Worm (Caenorhabditis elegans) whole organism, L2 larva: ENCODE results near the gene pitr-4.

Experiments
- C34F6.9 ChIP-seq: fragments of 150-350 bp; optimal IDR thresholded peaks from 2 replicates; lab custom pipeline; 2014; ENCODE audit warnings: missing biosample characterization, missing genetic modification characterization
- F13H6.1 ChIP-seq: sonication (generic microtip); optimal IDR thresholded peaks from 2 replicates; lab custom pipeline; 2016; ENCODE audit warnings: missing genetic modification characterization, missing compliant biosample characterization
- R02D3.7 ChIP-seq: fragments of 150-350 bp; optimal IDR thresholded peaks from 2 replicates; lab custom pipeline; 2014; ENCODE audit warnings: missing biosample characterization, missing genetic modification characterization
- alr-1 ChIP-seq: fragments of 150-350 bp; optimal IDR thresholded peaks from 2 replicates; lab custom pipeline; 2014; ENCODE audit warnings: missing biosample characterization, missing genetic modification characterization
- aly-2 ChIP-seq: fragments of 150-350 bp; optimal IDR thresholded peaks from 2 replicates; lab custom pipeline; 2014; ENCODE audit warnings: missing biosample characterization, missing genetic modification characterization
- ama-1 ChIP-seq: fragments of 150-350 bp; optimal IDR thresholded peaks from 2 replicates; lab custom pipeline; 2018; ENCODE audit warnings: inconsistent platforms
- ceh-82 ChIP-seq: fragments of 150-350 bp; optimal IDR thresholded peaks from 2 replicates; lab custom pipeline; 2014; ENCODE audit warnings: missing biosample characterization, missing genetic modification characterization
- dmd-4 ChIP-seq: sonication (generic microtip); optimal IDR thresholded peaks from 2 replicates; lab custom pipeline; 2017; ENCODE audit warnings: missing biosample characterization, missing genetic modification characterization
- egl-27 ChIP-seq: sonication (generic microtip); optimal IDR thresholded peaks from 3 replicates; lab custom pipeline; 2017; ENCODE audit warnings: missing biosample characterization, missing genetic modification reagents, missing genetic modification characterization
- fos-1 ChIP-seq: fragments of 150-350 bp; optimal IDR thresholded peaks from 2 replicates; lab custom pipeline; 2014; ENCODE audit warnings: missing biosample characterization, missing genetic modification characterization
- gmeb-1 ChIP-seq: fragments of 150-350 bp; optimal IDR thresholded peaks from 2 replicates; lab custom pipeline; 2014; ENCODE audit warnings: missing biosample characterization, missing genetic modification characterization
- lin-13 ChIP-seq: fragments of 150-350 bp; optimal IDR thresholded peaks from 2 replicates; lab custom pipeline; 2014; ENCODE audit warnings: missing biosample characterization, missing genetic modification reagents, missing genetic modification characterization
- lin-39 ChIP-seq: fragments of 150-350 bp; optimal IDR thresholded peaks from 2 replicates; lab custom pipeline; 2014; ENCODE audit warnings: missing biosample characterization, missing genetic modification reagents, missing genetic modification characterization
- lsy-2 ChIP-seq, 2 experiments: fragments of 150-350 bp in 1 of 2; sonication (generic microtip) in 1 of 2; optimal IDR thresholded peaks; 2 replicates each; lab custom pipeline; 2014 to 2017; ENCODE audit warnings: missing biosample characterization in 2 of 2, missing genetic modification characterization in 2 of 2
- mab-5 ChIP-seq: fragments of 150-350 bp; optimal IDR thresholded peaks from 2 replicates; lab custom pipeline; 2014; ENCODE audit warnings: missing biosample characterization, missing genetic modification characterization
- mbf-1 ChIP-seq: sonication (generic microtip); optimal IDR thresholded peaks from 2 replicates; lab custom pipeline; 2017; ENCODE audit warnings: missing biosample characterization, missing genetic modification characterization
- nhr-10 ChIP-seq: sonication (generic microtip); optimal IDR thresholded peaks from 2 replicates; lab custom pipeline; 2017; ENCODE audit warnings: missing biosample characterization, missing genetic modification characterization
- nhr-12 ChIP-seq: fragments of 150-350 bp; optimal IDR thresholded peaks from 2 replicates; lab custom pipeline; 2014; ENCODE audit warnings: missing biosample characterization, missing genetic modification characterization
- nhr-129 ChIP-seq: fragments of 150-350 bp; optimal IDR thresholded peaks from 2 replicates; lab custom pipeline; 2014; ENCODE audit warnings: missing biosample characterization, missing genetic modification characterization
- nhr-21 ChIP-seq: fragments of 150-350 bp; optimal IDR thresholded peaks from 2 replicates; lab custom pipeline; 2014; ENCODE audit warnings: missing biosample characterization, missing genetic modification characterization
- nhr-23 ChIP-seq: fragments of 150-350 bp; optimal IDR thresholded peaks from 2 replicates; lab custom pipeline; 2014; ENCODE audit warnings: missing biosample characterization, missing genetic modification reagents, missing genetic modification characterization
- nhr-237 ChIP-seq: fragments of 150-350 bp; optimal IDR thresholded peaks from 2 replicates; lab custom pipeline; 2014; ENCODE audit warnings: missing biosample characterization, missing genetic modification characterization
- nhr-25 ChIP-seq: fragments of 150-350 bp; sonication (generic microtip); optimal IDR thresholded peaks from 3 replicates; lab custom pipeline; 2014; ENCODE audit warnings: missing biosample characterization, missing genetic modification characterization
- nhr-6 ChIP-seq: fragments of 150-350 bp; optimal IDR thresholded peaks from 2 replicates; lab custom pipeline; 2014; ENCODE audit warnings: missing biosample characterization, missing genetic modification characterization
- nhr-77 ChIP-seq: fragments of 150-350 bp; optimal IDR thresholded peaks from 2 replicates; lab custom pipeline; 2014; ENCODE audit warnings: missing biosample characterization, missing genetic modification characterization
- peb-1 ChIP-seq: fragments of 150-350 bp; optimal IDR thresholded peaks from 2 replicates; lab custom pipeline; 2014; ENCODE audit warnings: missing biosample characterization, missing genetic modification characterization
- sma-3 ChIP-seq: sonication (generic microtip); optimal IDR thresholded peaks from 2 replicates; lab custom pipeline; 2016; ENCODE audit warnings: missing genetic modification reagents, missing genetic modification characterization, missing compliant biosample characterization
- sma-9 ChIP-seq, 2 experiments: fragments of 150-350 bp in 1 of 2; sonication (generic microtip) in 1 of 2; optimal IDR thresholded peaks; 2 replicates each; lab custom pipeline; 2014 to 2016; ENCODE audit warnings: missing genetic modification characterization in 2 of 2, mild to moderate bottlenecking in 1 of 2, missing biosample characterization in 1 of 2, missing compliant biosample characterization in 1 of 2, missing genetic modification reagents in 1 of 2, moderate library complexity in 1 of 2
- snpc-4 ChIP-seq: fragments of 150-350 bp; optimal IDR thresholded peaks from 2 replicates; lab custom pipeline; 2014; ENCODE audit warnings: missing biosample characterization, missing genetic modification characterization
- unc-39 ChIP-seq: fragments of 150-350 bp; optimal IDR thresholded peaks from 2 replicates; lab custom pipeline; 2014; ENCODE audit warnings: missing biosample characterization, missing genetic modification characterization
- unc-55 ChIP-seq: fragments of 150-350 bp; sonication (generic microtip); optimal IDR thresholded peaks from 3 replicates; lab custom pipeline; 2014; ENCODE audit warnings: missing biosample characterization, missing genetic modification reagents, missing genetic modification characterization
- zag-1 ChIP-seq: fragments of 150-350 bp; optimal IDR thresholded peaks from 2 replicates; lab custom pipeline; 2014; ENCODE audit warnings: missing biosample characterization, missing genetic modification characterization
- ztf-1 ChIP-seq: fragments of 200-800 bp; sonication (Bioruptor generic); conservative IDR thresholded peaks from 2 replicates; pipeline ENCODE4 v1.3.6; 2022; ENCODE audit warnings: missing genetic modification characterization, missing compliant biosample characterization
- ztf-11 ChIP-seq: sonication (generic microtip); optimal IDR thresholded peaks from 2 replicates; lab custom pipeline; 2017; ENCODE audit warnings: missing biosample characterization, missing genetic modification characterization
- ztf-4 ChIP-seq: fragments of 150-350 bp; optimal IDR thresholded peaks from 2 replicates; lab custom pipeline; 2014; ENCODE audit warnings: missing biosample characterization, missing genetic modification characterization

Gene pitr-4

DNA sequence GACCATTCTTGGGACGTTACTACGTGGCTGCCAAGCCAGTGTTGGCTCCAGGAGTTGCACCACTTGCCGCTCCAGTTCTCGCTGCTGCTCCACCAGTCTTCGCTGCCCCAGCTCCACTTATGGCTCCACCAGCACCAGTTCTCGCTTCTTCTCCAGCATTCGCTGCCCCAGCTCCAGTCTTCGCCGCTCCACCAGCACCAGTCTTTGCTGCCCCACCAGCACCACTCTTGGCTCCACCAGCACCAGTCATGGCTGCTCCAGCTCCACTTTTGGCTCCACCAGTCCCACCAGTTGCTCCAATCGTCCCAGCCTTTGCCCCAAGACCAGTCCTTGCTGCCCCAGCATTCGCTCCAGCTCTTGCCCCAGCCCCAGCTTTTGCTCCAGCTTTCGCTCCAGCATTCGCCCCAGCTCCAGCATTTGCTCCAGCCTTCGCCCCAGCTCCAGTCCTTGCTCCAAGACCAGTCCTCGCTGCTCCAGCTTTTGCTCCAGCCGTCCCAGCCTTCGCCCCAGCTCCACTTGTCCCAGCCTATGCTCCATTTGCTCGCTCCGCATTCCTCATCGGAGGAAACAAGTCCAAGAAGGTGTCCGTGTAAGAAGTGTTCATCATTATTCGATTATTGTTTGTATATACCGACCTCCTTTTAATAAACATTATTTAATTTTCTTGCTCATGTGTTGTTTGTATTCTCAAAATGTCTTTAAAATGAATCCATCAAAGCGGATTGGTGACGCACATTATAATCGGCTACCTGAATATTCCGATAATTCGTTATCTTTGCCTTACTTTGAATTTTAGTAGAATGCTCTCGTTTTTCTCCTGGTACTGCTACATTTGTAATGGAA, 35.6 kb downstream of the pitr-4 start, which contains the start of gene T06E4.7:
T06E4.7 (plus strand) TSS at position 793 of the 843 bp plus-strand sequence.
- TF ChIP-seq lsy-2 (tag; optimal IDR thresholded peaks at IDR 0.05; lab: Kevin White, UChicago) (no peak), ztf-1 (GFP tag; lab: Robert Waterston, UW) (no peak), nhr-10 (tag; lab: Kevin White, UChicago) (no peak), fos-1 (tag; lab: Kevin White, UChicago) (no peak), C34F6.9 (no peak), nhr-25 (tag; lab: Kevin White, UChicago) (no peak), dmd-4 (tag; lab: Kevin White, UChicago) (no peak), aly-2 (no peak), peb-1 (tag; lab: Kevin White, UChicago) (no peak), zag-1 (tag; lab: Kevin White, UChicago) (no peak)

DNA sequence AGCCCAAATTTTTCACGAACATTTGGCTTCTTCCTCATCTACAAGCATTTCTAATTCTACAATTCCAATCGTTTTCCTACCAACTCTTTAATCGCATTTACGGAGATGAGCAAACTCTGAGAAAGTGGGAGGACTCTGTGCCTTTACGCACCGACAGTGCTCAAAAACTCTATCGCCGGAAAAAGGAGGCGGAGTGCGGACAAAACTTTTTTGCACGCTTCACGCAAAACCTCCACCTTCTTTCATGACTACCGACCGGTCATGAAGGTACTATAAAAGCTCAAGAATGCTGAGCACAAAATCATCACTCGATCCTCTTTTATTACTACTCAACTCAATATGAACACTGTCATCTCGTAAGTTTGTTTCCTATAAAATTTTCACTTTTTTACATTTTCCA, 36.3 kb downstream of the pitr-4 start, which contains the start of gene idpc-4:
idpc-4 (plus strand) TSS at position 301 of the 400 bp plus-strand sequence.
- TF ChIP-seq sma-3 (no peak), mbf-1 (tag; lab: Kevin White, UChicago) (no peak), snpc-4 (no peak), lin-13 (no peak), ztf-11 (tag; lab: Kevin White, UChicago) (no peak), nhr-77 (tag; lab: Kevin White, UChicago) (no peak), nhr-129 (tag; lab: Kevin White, UChicago) (no peak), unc-39 (tag; lab: Kevin White, UChicago) (no peak), nhr-21 (tag; lab: Kevin White, UChicago) (no peak), nhr-6 (tag; lab: Kevin White, UChicago) (no peak), nhr-10 (tag; lab: Kevin White, UChicago) (no peak), lsy-2 (tag; optimal IDR thresholded peaks at IDR 0.05; lab: Kevin White, UChicago) (no peak), C34F6.9 (no peak), alr-1 (no peak), aly-2 (no peak), sma-9 (GFP tag; optimal IDR thresholded peaks at IDR 0.05; lab: Kevin White, UChicago) (no peak), sma-9 (tag; optimal IDR thresholded peaks at IDR 0.05; lab: Kevin White, UChicago) (no peak), mab-5 (no peak), peb-1 (tag; lab: Kevin White, UChicago) (no peak), nhr-12 (no peak)

DNA sequence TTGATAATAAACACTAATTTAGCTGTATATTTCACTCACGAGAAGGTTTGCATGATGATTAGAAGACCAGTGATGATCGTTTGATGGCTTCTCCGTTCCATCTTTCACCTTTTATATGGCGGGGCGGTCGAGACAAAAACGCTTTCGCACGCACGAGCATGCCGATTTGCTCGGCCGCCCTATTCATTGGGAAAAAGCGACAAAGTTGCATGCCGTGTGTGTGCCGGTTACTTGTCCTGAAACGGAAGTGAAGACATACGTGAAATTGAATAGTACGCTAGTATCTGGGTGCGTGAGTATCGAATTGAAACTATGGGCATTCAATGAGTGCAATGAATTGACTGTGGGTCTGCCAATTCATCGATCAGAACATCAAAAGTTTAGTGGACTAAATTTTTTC, 38.6 kb downstream of the pitr-4 start, which contains the start of gene idpc-5:
idpc-5 (minus strand) TSS at position 101 of the 400 bp plus-strand sequence.
- no peak for TF ChIP-seq ceh-82
- TF ChIP-seq ztf-4 (tag; lab: Kevin White, UChicago): no peak
- TF ChIP-seq dmd-4 (tag; lab: Kevin White, UChicago): no peak
- TF ChIP-seq gmeb-1 (tag; lab: Kevin White, UChicago): no peak
- TF ChIP-seq R02D3.7: no peak
- no peak for TF ChIP-seq nhr-23 (tag; lab: Kevin White, UChicago)
- TF ChIP-seq nhr-237 (tag; lab: Kevin White, UChicago): no peak
- TF ChIP-seq ama-1 (lab: Kevin White, UChicago): no peak
- TF ChIP-seq unc-55 (GFP tag; lab: Kevin White, UChicago): no peak
- no peak for TF ChIP-seq alr-1
- TF ChIP-seq lin-13: no peak
- TF ChIP-seq, all 48 proteins: peak for 0

DNA sequence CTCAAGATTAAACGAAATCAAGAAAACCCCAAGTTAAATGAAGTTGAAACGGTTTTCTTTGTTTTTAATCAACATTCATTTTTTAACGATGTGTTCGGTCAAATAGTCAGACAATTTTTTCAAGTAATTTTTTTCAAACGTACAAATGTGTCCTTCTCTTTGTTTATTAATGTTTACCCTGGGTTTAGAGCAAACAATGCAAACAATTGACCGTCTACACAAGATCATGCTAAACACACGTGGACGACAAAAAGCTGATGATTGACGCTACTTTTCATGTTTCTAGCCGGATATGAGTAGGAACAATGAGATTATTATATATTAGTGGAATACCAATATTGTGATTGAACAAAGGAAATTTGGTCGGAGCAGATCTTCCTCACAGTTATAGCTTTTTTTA, 40.0 kb downstream of the pitr-4 start:
- no peak for TF ChIP-seq nhr-25 (tag; lab: Kevin White, UChicago)
- no peak for TF ChIP-seq egl-27
- no peak for TF ChIP-seq F13H6.1 (tag; lab: Kevin White, UChicago)
- no peak for TF ChIP-seq nhr-237 (tag; lab: Kevin White, UChicago)
- no peak for TF ChIP-seq ztf-4 (tag; lab: Kevin White, UChicago)
- no peak for TF ChIP-seq lin-39 (tag; lab: Kevin White, UChicago)
- TF ChIP-seq C34F6.9: no peak
- TF ChIP-seq, all 48 proteins: peak for 0
